Worm (Caenorhabditis elegans) whole organism, midembryonic: ENCODE measurements around the gene sri-33.

ENCODE experiments used
- cog-1 ChIP-seq: sonication (generic microtip); optimal IDR thresholded peaks from 2 replicates; lab custom pipeline; 2016; ENCODE audit warnings: missing genetic modification characterization, missing compliant biosample characterization
- flt-1 ChIP-seq: fragments of 200-800 bp; sonication (Bioruptor generic); IDR thresholded peaks from 2 replicates; pipeline ENCODE4 v1.3.6; 2022; ENCODE audit warnings: missing genetic modification characterization, missing compliant biosample characterization
- ztf-23 ChIP-seq: fragments of 200-800 bp; sonication (Bioruptor generic); IDR thresholded peaks from 2 replicates; pipeline ENCODE4 v1.3.6; 2022; ENCODE audit warnings: missing genetic modification reagents, missing genetic modification characterization, missing compliant biosample characterization

- TF ChIP-seq flt-1 (GFP tag; lab: Robert Waterston, UW) (no peak), cog-1 (tag; lab: Kevin White, UChicago) (no peak), ztf-23 (no peak)
These were observed 43.4 kb downstream of the sri-33 start for ce11 chrII:3113289-3113688.
